Worm (Caenorhabditis elegans): Measurements from ENCODE around the gene srd-33.
A peak's percentile ranks its signal among the peaks of the same experiment; 100 is the strongest.

srd-33 gene

ce11 chrV:4844591-4844990, 27.5 kb upstream of the srd-33 start, which contains the start of gene abhd-5.2:
abhd-5.2 (plus strand) TSS chrV:4844685.
- TF ChIP-seq ceh-30 (tag; optimal IDR thresholded peaks at IDR 0.05) (no peak), unc-55 (GFP tag; optimal IDR thresholded peaks at IDR 0.05) (peak; percentile 51), hlh-30 (tag; optimal IDR thresholded peaks at IDR 0.05; ENCODE audit: insufficient read depth) (peak; percentile 89), ceh-34 (tag; optimal IDR thresholded peaks at IDR 0.05) (no peak), unc-86 (tag; optimal IDR thresholded peaks at IDR 0.05) (no peak), pqm-1 (tag; optimal IDR thresholded peaks at IDR 0.05) (no peak), odd-2 (tag; optimal IDR thresholded peaks at IDR 0.05) (no peak), hlh-13 (GFP tag; optimal IDR thresholded peaks at IDR 0.05) (no peak), pha-2 (tag; optimal IDR thresholded peaks at IDR 0.05) (no peak)

ce11 chrV:4846507-4846906, 25.6 kb upstream of the srd-33 start:
- TF ChIP-seq ceh-48 (tag; optimal IDR thresholded peaks at IDR 0.05) (no peak), ceh-31 (tag; optimal IDR thresholded peaks at IDR 0.05) (no peak), pha-2 (tag; optimal IDR thresholded peaks at IDR 0.05) (no peak), K09A11.1 (tag; optimal IDR thresholded peaks at IDR 0.05; ENCODE audit: insufficient read depth) (no peak), unc-42 (tag; optimal IDR thresholded peaks at IDR 0.05) (no peak), ceh-34 (tag; optimal IDR thresholded peaks at IDR 0.05) (no peak), ceh-6 (GFP tag; optimal IDR thresholded peaks at IDR 0.05) (no peak), ceh-14 (tag; optimal IDR thresholded peaks at IDR 0.05) (no peak), tbx-2 (tag; optimal IDR thresholded peaks at IDR 0.05) (no peak), lin-11 (tag; optimal IDR thresholded peaks at IDR 0.05) (no peak), ceh-22 (tag; optimal IDR thresholded peaks at IDR 0.05) (no peak), odd-2 (tag; optimal IDR thresholded peaks at IDR 0.05) (no peak)

- TF ChIP-seq ceh-30 (tag; optimal IDR thresholded peaks at IDR 0.05), result no peak
- TF ChIP-seq nhr-232 (tag; optimal IDR thresholded peaks at IDR 0.05), result no peak
- no peak for TF ChIP-seq npax-4 (tag; optimal IDR thresholded peaks at IDR 0.05)
- no peak for TF ChIP-seq che-1 (tag; optimal IDR thresholded peaks at IDR 0.05)
Measured at ce11 chrV:4847424-4847823, 24.7 kb upstream of the srd-33 start, which contains the start of gene abhd-5.1. abhd-5.1 (plus strand) TSS chrV:4847653.

ce11 chrV:4850446-4850845, 21.6 kb upstream of the srd-33 start:
- TF ChIP-seq gmeb-2 (tag; optimal IDR thresholded peaks at IDR 0.05) (no peak), pat-9 (tag; optimal IDR thresholded peaks at IDR 0.05) (no peak), ceh-9 (tag; optimal IDR thresholded peaks at IDR 0.05) (no peak), sox-2 (GFP tag; IDR thresholded peaks at IDR 0.05) (no peak), ceh-24 (tag; optimal IDR thresholded peaks at IDR 0.05) (no peak), rnt-1 (tag; optimal IDR thresholded peaks at IDR 0.05) (no peak), hlh-13 (GFP tag; optimal IDR thresholded peaks at IDR 0.05) (no peak), ceh-48 (tag; optimal IDR thresholded peaks at IDR 0.05) (no peak), hlh-30 (tag; optimal IDR thresholded peaks at IDR 0.05; ENCODE audit: insufficient read depth) (no peak), ceh-14 (tag; optimal IDR thresholded peaks at IDR 0.05) (no peak), Y22D7AL.16 (tag; optimal IDR thresholded peaks at IDR 0.05) (no peak), mec-3 (tag; optimal IDR thresholded peaks at IDR 0.05; ENCODE audit: borderline replicate concordance) (no peak), dmd-4 (tag; optimal IDR thresholded peaks at IDR 0.05; ENCODE audit: borderline replicate concordance) (no peak), T23F11.4 (GFP tag; optimal IDR thresholded peaks at IDR 0.05) (no peak), npax-4 (tag; optimal IDR thresholded peaks at IDR 0.05) (no peak), unc-55 (GFP tag; optimal IDR thresholded peaks at IDR 0.05) (no peak), ceh-31 (tag; optimal IDR thresholded peaks at IDR 0.05) (no peak), nhr-232 (tag; optimal IDR thresholded peaks at IDR 0.05) (no peak), K09A11.1 (tag; optimal IDR thresholded peaks at IDR 0.05; ENCODE audit: insufficient read depth) (no peak), fkh-10 (GFP tag; optimal IDR thresholded peaks at IDR 0.05) (no peak)

ce11 chrV:4851138-4851537, 21.0 kb upstream of the srd-33 start, which contains the start of gene nex-4:
nex-4 (plus strand) TSS chrV:4851438.
- TF ChIP-seq fax-1 (tag; optimal IDR thresholded peaks at IDR 0.05) (no peak), ets-4 (tag; optimal IDR thresholded peaks at IDR 0.05) (no peak)

Measured in whole organism, late embryonic.